Fruit fly (Drosophila melanogaster) whole organism, embryonic: ENCODE data around the gene Tpst.
A peak's percentile ranks its signal among the peaks of the same experiment; 100 is the strongest.

ENCODE experiments used
- Adf1 ChIP-seq: fragments of 200-800 bp; sonication (Bioruptor generic); IDR thresholded peaks from 2 replicates; pipeline ENCODE4 v1.3.6; 2022; ENCODE audit warnings: missing biosample characterization, missing genetic modification characterization
- Bgb ChIP-seq: fragments of 200-800 bp; sonication (Bioruptor generic); IDR thresholded peaks from 2 replicates; pipeline ENCODE4 v1.3.6; 2022; ENCODE audit warnings: missing biosample characterization, missing genetic modification characterization; ENCODE audit not compliant: partially characterized antibody
- CG12769 ChIP-seq: fragments of 200-800 bp; sonication (Bioruptor generic); optimal IDR thresholded peaks from 2 replicates; lab custom pipeline; 2019; ENCODE audit warnings: missing biosample characterization, mild to moderate bottlenecking, missing genetic modification characterization, moderate library complexity
- CG13287 ChIP-seq: fragments of 200-800 bp; sonication (Bioruptor generic); IDR thresholded peaks from 2 replicates; pipeline ENCODE4 v1.3.6; 2022; ENCODE audit warnings: missing biosample characterization, missing genetic modification characterization; ENCODE audit not compliant: partially characterized antibody
- CG13424 ChIP-seq: fragments of 200-800 bp; sonication (Bioruptor generic); optimal IDR thresholded peaks from 2 replicates; lab custom pipeline; 2019; ENCODE audit warnings: missing biosample characterization, mild to moderate bottlenecking, missing genetic modification characterization, moderate library complexity
- CG14860 ChIP-seq: fragments of 200-800 bp; sonication (Bioruptor generic); IDR thresholded peaks from 3 replicates; pipeline ENCODE4 v1.3.6; 2022; ENCODE audit warnings: missing biosample characterization, missing genetic modification characterization; ENCODE audit not compliant: partially characterized antibody
- CG15514 ChIP-seq: fragments of 200-800 bp; sonication (Bioruptor generic); optimal IDR thresholded peaks from 3 replicates; lab custom pipeline; 2017; ENCODE audit warnings: missing biosample characterization, missing genetic modification characterization, mild to moderate bottlenecking, moderate library complexity, missing genetic modification reagents
- CG1602 ChIP-seq: fragments of 200-800 bp; sonication (Bioruptor generic); optimal IDR thresholded peaks from 3 replicates; lab custom pipeline; 2016; ENCODE audit warnings: missing biosample characterization, missing genetic modification characterization
- CG1603 ChIP-seq: fragments of 200-800 bp; sonication (Bioruptor generic); optimal IDR thresholded peaks from 2 replicates; lab custom pipeline; 2019; ENCODE audit warnings: missing biosample characterization, mild to moderate bottlenecking, missing genetic modification characterization, moderate library complexity
- CG17186 ChIP-seq: fragments of 200-800 bp; sonication (Bioruptor generic); optimal IDR thresholded peaks from 3 replicates; lab custom pipeline; 2017; ENCODE audit warnings: missing biosample characterization, missing genetic modification reagents, missing genetic modification characterization
- CG34224 ChIP-seq: fragments of 200-800 bp; sonication (Bioruptor generic); IDR thresholded peaks from 3 replicates; pipeline ENCODE4 v1.3.6; 2022; ENCODE audit warnings: missing biosample characterization, missing genetic modification characterization; ENCODE audit not compliant: partially characterized antibody
- CG3995 ChIP-seq: fragments of 200-800 bp; sonication (Bioruptor generic); optimal IDR thresholded peaks from 3 replicates; lab custom pipeline; 2016; ENCODE audit warnings: missing biosample characterization, missing genetic modification characterization
- CG4820 ChIP-seq: fragments of 200-800 bp; sonication (Bioruptor generic); optimal IDR thresholded peaks from 3 replicates; lab custom pipeline; 2016; ENCODE audit warnings: missing biosample characterization, missing genetic modification characterization
- CG9876 ChIP-seq: fragments of 200-800 bp; sonication (Bioruptor generic); optimal IDR thresholded peaks from 2 replicates; lab custom pipeline; 2016; ENCODE audit warnings: missing biosample characterization, missing genetic modification characterization
- Doc3 ChIP-seq: fragments of 200-800 bp; sonication (Bioruptor generic); IDR thresholded peaks from 3 replicates; pipeline ENCODE4 v1.3.6; 2022; ENCODE audit warnings: missing biosample characterization, missing genetic modification characterization; ENCODE audit not compliant: partially characterized antibody
- E2f2 ChIP-seq: fragments of 200-800 bp; sonication (Bioruptor generic); IDR thresholded peaks from 2 replicates; pipeline ENCODE4 v1.3.6; 2022; ENCODE audit warnings: missing biosample characterization, missing genetic modification characterization
- Elba2 ChIP-seq: fragments of 200-800 bp; sonication (Bioruptor generic); optimal IDR thresholded peaks from 3 replicates; lab custom pipeline; 2016; ENCODE audit warnings: missing biosample characterization, missing genetic modification characterization
- Med ChIP-seq: fragments of 200-800 bp; sonication (Bioruptor generic); peaks from one replicate; lab custom pipeline; 2016; ENCODE audit warnings: missing biosample characterization, missing genetic modification characterization, mild to moderate bottlenecking, inconsistent platforms, moderate library complexity
- Myb ChIP-seq: fragments of 200-800 bp; sonication (Bioruptor generic); optimal IDR thresholded peaks from 2 replicates; lab custom pipeline; 2016; ENCODE audit warnings: missing biosample characterization, missing genetic modification characterization
- Nf-YB ChIP-seq: fragments of 200-800 bp; sonication (Bioruptor generic); optimal IDR thresholded peaks from 3 replicates; lab custom pipeline; 2019; ENCODE audit warnings: missing biosample characterization, mild to moderate bottlenecking, missing genetic modification characterization, moderate library complexity
- Nf-YC ChIP-seq: fragments of 200-800 bp; optimal IDR thresholded peaks from 3 replicates; lab custom pipeline; 2019; ENCODE audit warnings: missing biosample characterization, mild to moderate bottlenecking, missing genetic modification characterization, moderate library complexity
- Opbp ChIP-seq: fragments of 200-800 bp; sonication (Bioruptor generic); IDR thresholded peaks from 3 replicates; pipeline ENCODE4 v1.3.6; 2022; ENCODE audit warnings: missing biosample characterization, missing genetic modification characterization; ENCODE audit not compliant: partially characterized antibody
- Sry-δ ChIP-seq: fragments of 200-800 bp; sonication (Bioruptor generic); optimal IDR thresholded peaks from 2 replicates; lab custom pipeline; 2016; ENCODE audit warnings: missing biosample characterization, missing genetic modification characterization
- Taf1 ChIP-seq: fragments of 200-800 bp; sonication (Bioruptor generic); IDR thresholded peaks from 2 replicates; pipeline ENCODE4 v1.3.6; 2022; ENCODE audit warnings: missing biosample characterization, missing genetic modification characterization
- YL-1 ChIP-seq: fragments of 200-800 bp; sonication (Bioruptor generic); optimal IDR thresholded peaks from 3 replicates; lab custom pipeline; 2017; ENCODE audit warnings: missing biosample characterization, mild to moderate bottlenecking, missing genetic modification characterization
- bbx ChIP-seq: fragments of 200-800 bp; sonication (Bioruptor generic); IDR thresholded peaks from 2 replicates; pipeline ENCODE4 v1.3.6; 2022; ENCODE audit warnings: missing biosample characterization, missing genetic modification characterization; ENCODE audit not compliant: partially characterized antibody
- gfzf ChIP-seq: fragments of 200-800 bp; sonication (Bioruptor generic); optimal IDR thresholded peaks from 2 replicates; lab custom pipeline; 2016; ENCODE audit warnings: missing biosample characterization, mild to moderate bottlenecking, missing genetic modification characterization, moderate library complexity
- hbn ChIP-seq: fragments of 200-800 bp; sonication (Bioruptor generic); IDR thresholded peaks from 2 replicates; pipeline ENCODE4 v1.3.6; 2022; ENCODE audit warnings: missing biosample characterization, missing genetic modification characterization; ENCODE audit not compliant: partially characterized antibody
- hth ChIP-seq: fragments of >200 bp; optimal IDR thresholded peaks from 2 replicates; lab custom pipeline; 2017; ENCODE audit warnings: inconsistent platforms
- insv ChIP-seq, 2 experiments: fragments of 200-800 bp; sonication (Bioruptor generic); optimal IDR thresholded peaks; 3 replicates each; lab custom pipeline; 2016 to 2018; ENCODE audit warnings: missing biosample characterization in 2 of 2, missing genetic modification characterization in 2 of 2
- inv ChIP-seq: fragments of 200-800 bp; sonication (Bioruptor generic); IDR thresholded peaks from 2 replicates; pipeline ENCODE4 v1.3.6; 2022; ENCODE audit warnings: missing biosample characterization, missing genetic modification characterization; ENCODE audit not compliant: partially characterized antibody
- knrl ChIP-seq: fragments of 200-800 bp; sonication (Bioruptor generic); IDR thresholded peaks from 3 replicates; pipeline ENCODE4 v1.3.6; 2022; ENCODE audit warnings: missing biosample characterization, missing genetic modification characterization; ENCODE audit not compliant: partially characterized antibody
- nerfin-2 ChIP-seq: fragments of 200-800 bp; sonication (Bioruptor generic); IDR thresholded peaks from 2 replicates; pipeline ENCODE4 v1.3.6; 2022; ENCODE audit warnings: missing biosample characterization, missing genetic modification characterization; ENCODE audit not compliant: partially characterized antibody
- pzg ChIP-seq: fragments of 200-800 bp; sonication (Bioruptor generic); optimal IDR thresholded peaks from 3 replicates; lab custom pipeline; 2018; ENCODE audit warnings: missing biosample characterization, mild to moderate bottlenecking, missing genetic modification characterization, moderate library complexity
- seq ChIP-seq: fragments of 200-800 bp; sonication (Bioruptor generic); IDR thresholded peaks from 2 replicates; pipeline ENCODE4 v1.3.6; 2022; ENCODE audit warnings: missing biosample characterization, missing genetic modification characterization
- sima ChIP-seq: fragments of 200-800 bp; sonication (Bioruptor generic); optimal IDR thresholded peaks from 2 replicates; lab custom pipeline; 2016; ENCODE audit warnings: missing biosample characterization, missing genetic modification characterization
- stwl ChIP-seq: fragments of 200-800 bp; sonication (Bioruptor generic); optimal IDR thresholded peaks from 3 replicates; lab custom pipeline; 2018; ENCODE audit warnings: missing biosample characterization, mild to moderate bottlenecking, missing genetic modification characterization, moderate library complexity
- unc-4 ChIP-seq: fragments of 200-800 bp; sonication (Bioruptor generic); IDR thresholded peaks from 2 replicates; pipeline ENCODE4 v1.3.6; 2022; ENCODE audit warnings: missing biosample characterization, missing genetic modification characterization; ENCODE audit not compliant: partially characterized antibody
- zen2 ChIP-seq: fragments of 200-800 bp; sonication (Bioruptor generic); IDR thresholded peaks from 3 replicates; pipeline ENCODE4 v1.3.6; 2022; ENCODE audit warnings: missing biosample characterization, missing genetic modification characterization; ENCODE audit not compliant: partially characterized antibody

Tpst gene

dm6 chrX:13605942-13606491, 42.4 kb downstream of the Tpst start (continued):
- TF ChIP-seq zen2 (no peak; the same call in 2 of the 3 replicates), Taf1 (no peak), CG15514 (GFP tag; lab: Kevin White, UChicago) (peak; percentile 67), Bgb (GFP tag; lab: Robert Waterston, UW) (peak; percentile 71), Sry-δ (GFP tag; lab: Kevin White, UChicago) (peak; percentile 70), CG17186 (GFP tag; lab: Kevin White, UChicago) (peak; percentile 7), hbn (GFP tag; lab: Robert Waterston, UW) (peak; percentile 74), E2f2 (GFP tag; lab: Robert Waterston, UW) (peak; percentile 89), bbx (GFP tag; lab: Robert Waterston, UW) (peak; percentile 72), CG13424 (tag; lab: Kevin White, UChicago) (no peak), seq (no peak), CG9876 (no peak), gfzf (GFP tag; lab: Kevin White, UChicago) (peak; percentile 45), Opbp (GFP tag; lab: Robert Waterston, UW) (peak; percentile 81), knrl (GFP tag; lab: Robert Waterston, UW) (peak; percentile 56; the same call in 2 of the 3 replicates), stwl (tag; lab: Kevin White, UChicago) (peak; percentile 56), CG13287 (GFP tag; lab: Robert Waterston, UW) (peak; percentile 84), Med (GFP tag; lab: Kevin White, UChicago) (peak; percentile 27), Adf1 (GFP tag; lab: Robert Waterston, UW) (no peak), CG34224 (GFP tag; lab: Robert Waterston, UW) (peak; percentile 75), Elba2 (GFP tag; lab: Kevin White, UChicago) (peak; percentile 61), CG4820 (GFP tag; lab: Kevin White, UChicago) (no peak), CG3995 (peak; percentile 87), inv (0 out of 2 replicates have a peak, but pooled peaks have one; percentile 31), Nf-YB (GFP tag; lab: Kevin White, UChicago) (peak; percentile 75), Nf-YC (peak; percentile 87), YL-1 (GFP tag; lab: Kevin White, UChicago) (peak; percentile 25), nerfin-2 (GFP tag; lab: Robert Waterston, UW) (peak; percentile 25; the same call in 1 of the 2 replicates), CG1603 (peak; percentile 42), CG12769 (tag; lab: Kevin White, UChicago) (no peak), CG1602 (GFP tag; lab: Kevin White, UChicago) (no peak), Doc3 (GFP tag; lab: Robert Waterston, UW) (peak; percentile 34; the same call in 1 of the 3 replicates), insv (GFP tag; optimal IDR thresholded peaks at IDR 0.05; lab: Kevin White, UChicago) (peak; percentile 78 to 96), CG14860 (GFP tag; lab: Robert Waterston, UW) (peak; percentile 61; the same call in 2 of the 3 replicates), hth (lab: Kevin White, UChicago) (no peak), unc-4 (GFP tag; lab: Robert Waterston, UW) (peak; percentile 71), pzg (GFP tag; lab: Kevin White, UChicago) (peak; percentile 52), sima (GFP tag; lab: Kevin White, UChicago) (no peak), Myb (GFP tag; lab: Kevin White, UChicago) (peak; percentile 86)
- TF ChIP-seq, all 482 proteins: peak for 48
